Fruit fly (Drosophila melanogaster) whole organism, embryonic: Measurements from ENCODE around the gene Polr3E.

Experiments
- Atf-2 ChIP-seq: fragments of 200-800 bp; sonication (Bioruptor generic); optimal IDR thresholded peaks from 2 replicates; lab custom pipeline; 2016; ENCODE audit warnings: missing biosample characterization, missing genetic modification characterization
- Atf6 ChIP-seq: fragments of 200-800 bp; sonication (Bioruptor generic); IDR thresholded peaks from 2 replicates; pipeline ENCODE4 v1.3.6; 2022; ENCODE audit warnings: missing biosample characterization, missing genetic modification characterization
- B-H2 ChIP-seq: fragments of 200-800 bp; sonication (Bioruptor generic); optimal IDR thresholded peaks from 2 replicates; lab custom pipeline; 2018; ENCODE audit warnings: missing biosample characterization, mild to moderate bottlenecking, missing genetic modification characterization
- BEAF-32 ChIP-seq: fragments of 200-800 bp; sonication (Bioruptor generic); optimal IDR thresholded peaks from 3 replicates; lab custom pipeline; 2017; ENCODE audit warnings: missing biosample characterization, missing genetic modification characterization, mild to moderate bottlenecking, moderate library complexity, missing genetic modification reagents
- Bdp1 ChIP-seq: fragments of 200-800 bp; sonication (Bioruptor generic); optimal IDR thresholded peaks from 3 replicates; lab custom pipeline; 2016; ENCODE audit warnings: missing biosample characterization, missing genetic modification characterization
- CG12104 ChIP-seq: fragments of 200-800 bp; sonication (Bioruptor generic); optimal IDR thresholded peaks from 3 replicates; lab custom pipeline; 2016; ENCODE audit warnings: missing biosample characterization, missing genetic modification characterization
- CG12155 ChIP-seq: fragments of 200-800 bp; sonication (Bioruptor generic); optimal IDR thresholded peaks from 3 replicates; lab custom pipeline; 2016; ENCODE audit warnings: missing biosample characterization, missing genetic modification characterization
- CG12219 ChIP-seq: fragments of 200-800 bp; sonication (Bioruptor generic); optimal IDR thresholded peaks from 3 replicates; lab custom pipeline; 2018; ENCODE audit warnings: missing biosample characterization, mild to moderate bottlenecking, missing genetic modification characterization
- CG13624 ChIP-seq: fragments of 200-800 bp; sonication (Bioruptor generic); optimal IDR thresholded peaks from 2 replicates; lab custom pipeline; 2016; ENCODE audit warnings: missing biosample characterization, missing genetic modification characterization
- CG15479 ChIP-seq: fragments of 200-800 bp; sonication (Bioruptor generic); optimal IDR thresholded peaks from 3 replicates; lab custom pipeline; 2019; ENCODE audit warnings: missing biosample characterization, mild to moderate bottlenecking, missing genetic modification characterization, moderate library complexity
- CG1647 ChIP-seq: fragments of 200-800 bp; sonication (Bioruptor generic); optimal IDR thresholded peaks from 3 replicates; lab custom pipeline; 2016; ENCODE audit warnings: missing biosample characterization, missing genetic modification characterization
- CG16813 ChIP-seq: fragments of 200-800 bp; sonication (Bioruptor generic); IDR thresholded peaks from 3 replicates; pipeline ENCODE4 v1.3.6; 2022; ENCODE audit warnings: missing biosample characterization, missing genetic modification characterization; ENCODE audit not compliant: partially characterized antibody
- CG17359 ChIP-seq: fragments of 200-800 bp; sonication (Bioruptor generic); optimal IDR thresholded peaks from 3 replicates; lab custom pipeline; 2018; ENCODE audit warnings: missing biosample characterization, mild to moderate bottlenecking, missing genetic modification characterization, moderate library complexity
- CG17568 ChIP-seq: fragments of 200-800 bp; sonication (Bioruptor generic); optimal IDR thresholded peaks from 2 replicates; lab custom pipeline; 2018; ENCODE audit warnings: missing biosample characterization, mild to moderate bottlenecking, missing genetic modification characterization, moderate library complexity
- CG2120 ChIP-seq: fragments of 200-800 bp; sonication (Bioruptor generic); optimal IDR thresholded peaks from 3 replicates; lab custom pipeline; 2016; ENCODE audit warnings: missing biosample characterization, missing genetic modification characterization
- CG3065 ChIP-seq: fragments of 200-800 bp; sonication (Bioruptor generic); optimal IDR thresholded peaks from 2 replicates; lab custom pipeline; 2016; ENCODE audit warnings: missing biosample characterization, missing genetic modification characterization
- CG31388 ChIP-seq: fragments of 200-800 bp; sonication (Bioruptor generic); optimal IDR thresholded peaks from 2 replicates; lab custom pipeline; 2016; ENCODE audit warnings: missing biosample characterization, missing genetic modification characterization
- CG3726 ChIP-seq: fragments of 200-800 bp; sonication (Bioruptor generic); IDR thresholded peaks from 3 replicates; pipeline ENCODE4, ENCODE4 v1.3.6; 2022; ENCODE audit warnings: missing biosample characterization, missing genetic modification characterization
- CG3847 ChIP-seq: fragments of 200-800 bp; sonication (Bioruptor generic); IDR thresholded peaks from 2 replicates; pipeline ENCODE4 v1.3.6; 2022; ENCODE audit warnings: missing biosample characterization, missing genetic modification characterization
- CG4617 ChIP-seq: fragments of 200-800 bp; sonication (Bioruptor generic); optimal IDR thresholded peaks from 3 replicates; lab custom pipeline; 2016; ENCODE audit warnings: missing biosample characterization, missing genetic modification characterization, borderline replicate concordance
- CG4820 ChIP-seq: fragments of 200-800 bp; sonication (Bioruptor generic); optimal IDR thresholded peaks from 3 replicates; lab custom pipeline; 2016; ENCODE audit warnings: missing biosample characterization, missing genetic modification characterization
- CoRest ChIP-seq: fragments of 200-800 bp; sonication (Bioruptor generic); optimal IDR thresholded peaks from 3 replicates; lab custom pipeline; 2018; ENCODE audit warnings: missing biosample characterization, mild to moderate bottlenecking, missing genetic modification characterization, moderate library complexity
- CrebB ChIP-seq: fragments of 200-800 bp; sonication (Bioruptor generic); optimal IDR thresholded peaks from 3 replicates; lab custom pipeline; 2018; ENCODE audit warnings: missing biosample characterization, mild to moderate bottlenecking, missing genetic modification characterization
- Hmr ChIP-seq: fragments of 200-800 bp; sonication (Bioruptor generic); optimal IDR thresholded peaks from 3 replicates; lab custom pipeline; 2017; ENCODE audit warnings: mild to moderate bottlenecking, missing biosample characterization, missing genetic modification reagents, missing genetic modification characterization
- Hr51 ChIP-seq, 2 experiments: fragments of 200-800 bp; sonication (Bioruptor generic); optimal IDR thresholded peaks; 2 replicates in 1 of 2; 3 replicates in 1 of 2; lab custom pipeline; 2016 to 2018; ENCODE audit warnings: missing biosample characterization in 2 of 2, missing genetic modification characterization in 2 of 2, mild to moderate bottlenecking in 1 of 2, moderate library complexity in 1 of 2
- Lhr ChIP-seq: fragments of 200-800 bp; sonication (Bioruptor generic); optimal IDR thresholded peaks from 3 replicates; lab custom pipeline; 2017; ENCODE audit warnings: mild to moderate bottlenecking, missing biosample characterization, missing genetic modification reagents, missing genetic modification characterization
- NC2α ChIP-seq: fragments of 200-800 bp; sonication (Bioruptor generic); optimal IDR thresholded peaks from 2 replicates; lab custom pipeline; 2016; ENCODE audit warnings: missing biosample characterization, missing genetic modification characterization
- NfI ChIP-seq: fragments of 200-800 bp; sonication (Bioruptor generic); optimal IDR thresholded peaks from 3 replicates; lab custom pipeline; 2018; ENCODE audit warnings: missing biosample characterization, mild to moderate bottlenecking, missing genetic modification characterization, moderate library complexity
- Ptx1 ChIP-seq: fragments of 200-800 bp; sonication (Bioruptor generic); IDR thresholded peaks from 2 replicates; pipeline ENCODE4 v1.3.6; 2022; ENCODE audit warnings: missing biosample characterization, missing genetic modification characterization
- Scr ChIP-seq: fragments of 200-800 bp; sonication (Bioruptor generic); IDR thresholded peaks from 2 replicates; pipeline ENCODE4 v1.3.6; 2022; ENCODE audit warnings: missing biosample characterization, missing genetic modification characterization; ENCODE audit not compliant: partially characterized antibody
- Sox100B ChIP-seq: fragments of 200-800 bp; sonication (Bioruptor generic); optimal IDR thresholded peaks from 3 replicates; lab custom pipeline; 2018; ENCODE audit warnings: missing biosample characterization, mild to moderate bottlenecking, missing genetic modification characterization
- Sry-δ ChIP-seq: fragments of 200-800 bp; sonication (Bioruptor generic); optimal IDR thresholded peaks from 2 replicates; lab custom pipeline; 2016; ENCODE audit warnings: missing biosample characterization, missing genetic modification characterization
- ato ChIP-seq: fragments of 200-800 bp; sonication (Bioruptor generic); IDR thresholded peaks from 2 replicates; pipeline ENCODE4 v1.3.6; 2022; ENCODE audit warnings: missing biosample characterization, missing genetic modification characterization; ENCODE audit not compliant: partially characterized antibody
- chm ChIP-seq: fragments of 200-800 bp; sonication (Bioruptor generic); IDR thresholded peaks from 2 replicates; pipeline ENCODE4 v1.3.6; 2022; ENCODE audit warnings: missing biosample characterization, missing genetic modification characterization
- da ChIP-seq: fragments of 200-800 bp; sonication (Bioruptor generic); optimal IDR thresholded peaks from 2 replicates; lab custom pipeline; 2016; ENCODE audit warnings: missing biosample characterization, missing genetic modification characterization
- gsb ChIP-seq: fragments of 200-800 bp; sonication (Bioruptor generic); IDR thresholded peaks from 2 replicates; pipeline ENCODE4 v1.3.6; 2022; ENCODE audit warnings: missing biosample characterization, missing genetic modification characterization
- ham ChIP-seq: fragments of 200-800 bp; sonication (Bioruptor generic); IDR thresholded peaks from 2 replicates; pipeline ENCODE4 v1.3.6; 2022; ENCODE audit warnings: missing biosample characterization, missing genetic modification characterization
- hbn ChIP-seq: fragments of 200-800 bp; sonication (Bioruptor generic); IDR thresholded peaks from 2 replicates; pipeline ENCODE4 v1.3.6; 2022; ENCODE audit warnings: missing biosample characterization, missing genetic modification characterization; ENCODE audit not compliant: partially characterized antibody
- jigr1 ChIP-seq: fragments of 200-800 bp; sonication (Bioruptor generic); IDR thresholded peaks from 3 replicates; pipeline ENCODE4 v1.3.6; 2022; ENCODE audit warnings: missing biosample characterization, missing genetic modification characterization
- onecut ChIP-seq: fragments of 200-800 bp; sonication (Bioruptor generic); IDR thresholded peaks from 2 replicates; pipeline ENCODE4 v1.3.6; 2022; ENCODE audit warnings: missing biosample characterization, missing genetic modification characterization
- psq ChIP-seq: fragments of 200-800 bp; sonication (Bioruptor generic); optimal IDR thresholded peaks from 2 replicates; lab custom pipeline; 2017; ENCODE audit warnings: missing biosample characterization, missing genetic modification characterization
- ranshi ChIP-seq: fragments of 200-800 bp; sonication (Bioruptor generic); IDR thresholded peaks from 2 replicates; pipeline ENCODE4 v1.3.6; 2022; ENCODE audit warnings: missing biosample characterization, missing genetic modification characterization
- scrt ChIP-seq: fragments of 200-800 bp; sonication (Bioruptor generic); optimal IDR thresholded peaks from 2 replicates; lab custom pipeline; 2018; ENCODE audit warnings: missing biosample characterization, mild to moderate bottlenecking, missing genetic modification characterization, moderate library complexity
- sd ChIP-seq: fragments of 200-800 bp; sonication (Bioruptor generic); optimal IDR thresholded peaks from 3 replicates; lab custom pipeline; 2018; ENCODE audit warnings: missing biosample characterization, mild to moderate bottlenecking, missing genetic modification characterization, moderate library complexity
- sna ChIP-seq: fragments of 200-800 bp; sonication (Bioruptor generic); IDR thresholded peaks from 2 replicates; pipeline ENCODE4 v1.3.6; 2022; ENCODE audit warnings: missing biosample characterization, missing genetic modification characterization; ENCODE audit not compliant: partially characterized antibody
- stc ChIP-seq: fragments of 200-800 bp; sonication (Bioruptor generic); IDR thresholded peaks from 2 replicates; pipeline ENCODE4 v1.3.6; 2022; ENCODE audit warnings: missing biosample characterization, missing genetic modification characterization
- toy ChIP-seq: fragments of 200-800 bp; sonication (Bioruptor generic); IDR thresholded peaks from 2 replicates; pipeline ENCODE4 v1.3.6; 2022; ENCODE audit warnings: missing biosample characterization, missing genetic modification characterization
- vfl ChIP-seq: fragments of 200-800 bp; sonication (Bioruptor generic); optimal IDR thresholded peaks from 2 replicates; lab custom pipeline; 2016; ENCODE audit warnings: missing biosample characterization, missing genetic modification characterization

The Polr3E gene

DNA sequence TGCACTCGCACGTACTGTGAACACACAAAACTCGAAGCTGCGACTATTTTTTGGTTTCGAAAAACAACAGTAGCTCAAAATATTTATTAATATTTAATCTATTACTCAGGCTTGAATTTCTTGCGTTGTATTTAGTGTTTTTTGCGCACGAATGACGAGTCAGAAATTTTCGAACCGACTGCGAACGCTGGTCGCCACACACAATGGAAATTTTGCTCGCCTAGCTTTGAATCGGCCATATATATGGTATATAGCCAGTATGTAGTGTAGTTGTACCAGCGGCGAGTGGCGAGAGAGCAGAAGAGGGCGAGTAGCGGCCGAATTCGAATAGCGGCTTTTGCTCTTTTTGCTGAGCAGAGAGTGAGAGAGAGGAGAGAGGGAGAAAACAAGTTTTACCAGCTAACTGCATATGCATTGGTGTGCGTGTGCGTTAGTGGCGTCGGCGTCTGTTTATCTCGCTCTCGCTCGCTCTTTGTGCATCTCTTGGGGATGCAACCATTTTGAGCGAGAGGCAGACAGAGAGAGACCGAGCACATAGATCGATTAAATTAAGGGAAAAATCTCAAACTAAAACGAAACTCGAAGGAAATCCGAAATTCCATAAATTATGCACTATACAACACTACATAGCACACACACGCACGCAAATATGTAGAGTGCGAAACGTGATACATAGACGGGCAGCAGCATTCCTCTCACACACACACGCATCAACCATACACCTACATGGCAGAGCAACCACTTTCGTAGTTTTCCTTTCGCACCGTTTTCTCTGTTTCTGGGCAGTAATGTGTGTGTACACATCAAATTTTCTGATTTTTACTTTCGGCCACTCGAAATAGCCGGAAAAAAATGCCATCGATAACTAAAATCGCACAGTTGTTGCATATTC is 5.4 kb upstream of the Polr3E start (continued):
- TF ChIP-seq psq, result peak; percentile 77
- no peak for TF ChIP-seq Lhr
- no peak for TF ChIP-seq toy (GFP tag; lab: Robert Waterston, UW)
- TF ChIP-seq jigr1 (GFP tag; lab: Robert Waterston, UW), result no peak
- TF ChIP-seq scrt, result peak; percentile 13
- no peak for TF ChIP-seq Atf-2 (GFP tag; lab: Kevin White, UChicago)
- TF ChIP-seq Atf6, result peak; percentile 36; the same call in 1 of the 2 replicates
- no peak for TF ChIP-seq NfI
- no peak for TF ChIP-seq CG4617 (GFP tag; lab: Kevin White, UChicago)
- no peak for TF ChIP-seq Bdp1 (GFP tag; lab: Kevin White, UChicago)
- TF ChIP-seq ato (GFP tag; lab: Robert Waterston, UW), result no peak
- peak; percentile 2 for TF ChIP-seq Sry-δ
- peak; percentile 17 for TF ChIP-seq CG2120
- no peak for TF ChIP-seq CG3847 (GFP tag; lab: Robert Waterston, UW)
- peak; percentile 46 for TF ChIP-seq Scr (GFP tag; lab: Robert Waterston, UW)
- TF ChIP-seq CG13624, result no peak
- no peak for TF ChIP-seq NC2α
- peak; percentile 98 for TF ChIP-seq CG12155 (GFP tag; lab: Kevin White, UChicago)
- TF ChIP-seq CG16813 (GFP tag; lab: Robert Waterston, UW), result peak; percentile 28; the same call in 1 of the 3 replicates
- no peak for TF ChIP-seq CG4820 (GFP tag; lab: Kevin White, UChicago)
- TF ChIP-seq Hmr (GFP tag; lab: Kevin White, UChicago), result no peak
- 0 out of 2 replicates have a peak, but pooled peaks have one; percentile 46 for TF ChIP-seq hbn (GFP tag; lab: Robert Waterston, UW)
- TF ChIP-seq chm (GFP tag; lab: Robert Waterston, UW), result peak; percentile 49
- TF ChIP-seq CG15479 (GFP tag; lab: Kevin White, UChicago), result peak; percentile 50
- TF ChIP-seq da (GFP tag; lab: Kevin White, UChicago), result no peak
- no peak for TF ChIP-seq stc (GFP tag; lab: Robert Waterston, UW)
- TF ChIP-seq Sox100B (GFP tag; lab: Kevin White, UChicago), result no peak
- TF ChIP-seq sd (tag; lab: Kevin White, UChicago), result peak; percentile 93
- peak; percentile 16; the same call in 1 of the 2 replicates for TF ChIP-seq ranshi
- no peak for TF ChIP-seq CG17568
- TF ChIP-seq BEAF-32 (GFP tag; lab: Kevin White, UChicago), result no peak
- TF ChIP-seq CG12104 (GFP tag; lab: Kevin White, UChicago), result no peak
- TF ChIP-seq ham, result no peak
- no peak for TF ChIP-seq Ptx1 (GFP tag; lab: Robert Waterston, UW)
- TF ChIP-seq onecut, result peak; percentile 88
- no peak for TF ChIP-seq Hr51 (GFP tag; optimal IDR thresholded peaks at IDR 0.05; lab: Kevin White, UChicago)
- TF ChIP-seq CoRest (tag; lab: Kevin White, UChicago), result peak; percentile 24
- no peak for TF ChIP-seq CG3065 (GFP tag; lab: Kevin White, UChicago)
- TF ChIP-seq sna (GFP tag; lab: Robert Waterston, UW), result 0 out of 2 replicates have a peak, but pooled peaks have one; percentile 18
- TF ChIP-seq CrebB (tag; lab: Kevin White, UChicago), result no peak
- TF ChIP-seq vfl (GFP tag; lab: Kevin White, UChicago), result no peak
- no peak for TF ChIP-seq CG12219
- TF ChIP-seq gsb (GFP tag; lab: Robert Waterston, UW), result no peak
- no peak for TF ChIP-seq CG3726 (GFP tag; lab: Robert Waterston, UW)
- no peak for TF ChIP-seq CG17359 (tag; lab: Kevin White, UChicago)
- no peak for TF ChIP-seq CG31388 (GFP tag; lab: Kevin White, UChicago)
- TF ChIP-seq CG1647 (GFP tag; lab: Kevin White, UChicago), result no peak
- no peak for TF ChIP-seq B-H2
